Fruit fly (Drosophila melanogaster): ENCODE results near the gene REPTOR.

Gene REPTOR

dm6 chr3R:24613819-24614706 is 31.4 kb upstream of the REPTOR start:
- TF ChIP-seq zfh2 (GFP tag; optimal IDR thresholded peaks at IDR 0.05) (no peak), CG18011 (GFP tag; optimal IDR thresholded peaks at IDR 0.05) (no peak), dan (GFP tag; IDR thresholded peaks at IDR 0.05) (no peak), CG17328 (GFP tag; IDR thresholded peaks at IDR 0.05) (no peak), Drgx (GFP tag; IDR thresholded peaks at IDR 0.05) (peak; percentile 62), CG13894 (tag; optimal IDR thresholded peaks at IDR 0.05) (no peak), phol (tag; optimal IDR thresholded peaks at IDR 0.05) (peak; percentile 13), nom (GFP tag; optimal IDR thresholded peaks at IDR 0.05) (peak; percentile 96), Sox102F (GFP tag; optimal IDR thresholded peaks at IDR 0.05) (peak; percentile 11), CG5180 (GFP tag; optimal IDR thresholded peaks at IDR 0.05) (no peak), Elba2 (GFP tag; optimal IDR thresholded peaks at IDR 0.05) (no peak), Hr39 (optimal IDR thresholded peaks at IDR 0.05) (peak; percentile 78), Ets65A (GFP tag) (peak; percentile 58), Sry-δ (GFP tag; optimal IDR thresholded peaks at IDR 0.05) (no peak), zf30C (GFP tag; optimal IDR thresholded peaks at IDR 0.05) (peak; percentile 13), CG42726 (GFP tag; IDR thresholded peaks at IDR 0.05; ENCODE audit: partially characterized antibody) (no peak), bsh (GFP tag; optimal IDR thresholded peaks at IDR 0.05) (peak in 1 of 2 experiments; percentile 19), lbe (GFP tag; optimal IDR thresholded peaks at IDR 0.05) (peak; percentile 33), CG11696 (GFP tag; IDR thresholded peaks at IDR 0.05) (no peak)

- TF ChIP-seq CG5245 (GFP tag; optimal IDR thresholded peaks at IDR 0.05) (no peak), fu2 (GFP tag; optimal IDR thresholded peaks at IDR 0.05) (no peak), CG2199 (GFP tag; IDR thresholded peaks at IDR 0.05) (0 out of 3 replicates have a peak, but pooled peaks have one; percentile 10), nom (GFP tag; optimal IDR thresholded peaks at IDR 0.05) (peak; percentile 65), CG11695 (GFP tag; IDR thresholded peaks at IDR 0.05) (no peak), gcm2 (GFP tag; optimal IDR thresholded peaks at IDR 0.05) (no peak), Antp (GFP tag; optimal IDR thresholded peaks at IDR 0.05) (no peak), trh (GFP tag; optimal IDR thresholded peaks at IDR 0.05) (no peak), GATAe (GFP tag; conservative IDR thresholded peaks at IDR 0.05) (no peak), CG7357 (GFP tag; IDR thresholded peaks at IDR 0.05) (no peak), CG10565 (GFP tag; optimal IDR thresholded peaks at IDR 0.05) (no peak), Xrp1 (GFP tag; IDR thresholded peaks at IDR 0.05) (no peak), dati (GFP tag; IDR thresholded peaks at IDR 0.05) (no peak), Trl (optimal IDR thresholded peaks at IDR 0.05) (no peak), Trl (GFP tag; optimal IDR thresholded peaks at IDR 0.05) (no peak), CG11093 (GFP tag; IDR thresholded peaks at IDR 0.05) (no peak), CG1603 (tag; optimal IDR thresholded peaks at IDR 0.05) (no peak)
Observed at dm6 chr3R:24608316-24608715, 25.7 kb upstream of the REPTOR start.

dm6 chr3R:24606868-24607267 is 24.2 kb upstream of the REPTOR start:
- TF ChIP-seq CG8765 (GFP tag; IDR thresholded peaks at IDR 0.05): no peak
- TF ChIP-seq CG11696 (GFP tag; IDR thresholded peaks at IDR 0.05): no peak
- TF ChIP-seq scrt (GFP tag; optimal IDR thresholded peaks at IDR 0.05): no peak
- no peak for TF ChIP-seq lov (optimal IDR thresholded peaks at IDR 0.05)
- no peak for TF ChIP-seq lov (GFP tag; IDR thresholded peaks at IDR 0.05)
- TF ChIP-seq Med (GFP tag): peak; percentile 68
- peak; percentile 43 for TF ChIP-seq CG17802 (tag; optimal IDR thresholded peaks at IDR 0.05)
- TF ChIP-seq cad (GFP tag; optimal IDR thresholded peaks at IDR 0.05): no peak
- TF ChIP-seq CG14441 (GFP tag; IDR thresholded peaks at IDR 0.05): 0 out of 2 replicates have a peak, but pooled peaks have one; percentile 14
- peak; percentile 48 for TF ChIP-seq crol (GFP tag; IDR thresholded peaks at IDR 0.05)
- TF ChIP-seq CG3847 (GFP tag; IDR thresholded peaks at IDR 0.05): 0 out of 2 replicates have a peak, but pooled peaks have one; percentile 8
- TF ChIP-seq sd (tag; optimal IDR thresholded peaks at IDR 0.05): no peak
- no peak for TF ChIP-seq pfk (GFP tag; optimal IDR thresholded peaks at IDR 0.05)
- TF ChIP-seq kay (GFP tag; optimal IDR thresholded peaks at IDR 0.05): no peak
- TF ChIP-seq CG7786 (GFP tag; optimal IDR thresholded peaks at IDR 0.05): no peak
- no peak for TF ChIP-seq zen2 (GFP tag; IDR thresholded peaks at IDR 0.05; ENCODE audit: partially characterized antibody)
